Fruit fly (Drosophila melanogaster): ENCODE results near the gene IntS6.

DNA sequence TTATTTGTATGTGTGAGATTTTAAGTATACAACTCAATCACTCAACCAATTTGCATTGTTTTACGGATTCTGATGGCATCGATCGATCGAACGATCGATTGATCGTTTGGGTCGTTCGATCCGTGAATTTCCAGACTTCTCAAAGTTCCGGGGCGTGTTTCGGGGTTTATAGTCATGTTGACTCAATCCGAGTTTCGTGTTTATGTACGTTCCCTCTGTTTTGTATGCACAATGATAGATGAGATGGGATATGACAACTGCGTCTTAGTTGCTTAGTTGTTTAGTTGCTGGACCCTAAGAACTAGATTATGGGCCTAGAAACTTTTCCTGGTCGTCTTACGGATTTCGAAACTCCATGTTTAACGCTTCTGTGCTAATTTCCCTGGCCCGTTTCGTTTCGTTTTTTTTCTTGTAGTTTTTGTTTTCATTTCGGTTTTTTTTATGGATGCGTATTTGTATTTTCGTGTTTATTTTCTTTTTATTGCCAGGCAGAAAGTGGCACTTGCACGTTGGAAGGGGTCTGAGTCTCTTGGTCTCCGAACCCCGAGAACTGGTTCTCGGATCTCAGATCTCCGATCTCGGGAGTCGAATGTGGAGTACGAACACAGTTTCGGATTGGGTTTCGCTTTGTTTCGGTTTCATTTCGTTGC lies 21.7 kb upstream of the IntS6 start:
- TF ChIP-seq eg (GFP tag; IDR thresholded peaks at IDR 0.05), result no peak
- no peak for TF ChIP-seq Hr38 (GFP tag; optimal IDR thresholded peaks at IDR 0.05)
- no peak for TF ChIP-seq fd59A (GFP tag; optimal IDR thresholded peaks at IDR 0.05)
- peak; percentile 76 for TF ChIP-seq CG9139 (GFP tag; optimal IDR thresholded peaks at IDR 0.05)
- TF ChIP-seq CG6792 (GFP tag; optimal IDR thresholded peaks at IDR 0.05), result no peak
- TF ChIP-seq Sox14 (GFP tag; optimal IDR thresholded peaks at IDR 0.05), result no peak
- TF ChIP-seq esn (GFP tag; optimal IDR thresholded peaks at IDR 0.05), result no peak
- no peak for TF ChIP-seq Lpt (GFP tag; optimal IDR thresholded peaks at IDR 0.05)
- peak; percentile 35 for TF ChIP-seq CG1621 (tag; optimal IDR thresholded peaks at IDR 0.05)
- TF ChIP-seq CG16779 (tag; optimal IDR thresholded peaks at IDR 0.05), result peak; percentile 25
